Worm (Caenorhabditis elegans) whole organism, late embryonic: ENCODE data around the gene Y48A6B.9.

Experiments used
- C38D4.7 ChIP-seq: fragments of 200-800 bp; sonication (Bioruptor generic); optimal IDR thresholded peaks from 2 replicates; lab custom pipeline; 2018; ENCODE audit warnings: mild to moderate bottlenecking, missing genetic modification characterization, moderate library complexity, missing compliant biosample characterization
- K02D7.2 ChIP-seq: sonication (generic microtip); optimal IDR thresholded peaks from 2 replicates; lab custom pipeline; 2017; ENCODE audit warnings: mild to moderate bottlenecking, missing genetic modification characterization, missing compliant biosample characterization
- Y22D7AL.16 ChIP-seq: sonication (generic microtip); optimal IDR thresholded peaks from 2 replicates; lab custom pipeline; 2016; ENCODE audit warnings: missing genetic modification characterization, missing compliant biosample characterization
- ceh-14 ChIP-seq: sonication (generic microtip); optimal IDR thresholded peaks from 2 replicates; lab custom pipeline; 2016; ENCODE audit warnings: missing genotype, missing genetic modification characterization, missing compliant biosample characterization
- ceh-18 ChIP-seq: sonication (generic microtip); optimal IDR thresholded peaks from 2 replicates; lab custom pipeline; 2016; ENCODE audit warnings: missing genetic modification characterization, missing compliant biosample characterization
- ceh-19 ChIP-seq: fragments of 200-800 bp; sonication (Bioruptor generic); optimal IDR thresholded peaks from 2 replicates; lab custom pipeline; 2018; ENCODE audit warnings: mild to moderate bottlenecking, missing genetic modification characterization, missing compliant biosample characterization
- ceh-22 ChIP-seq: sonication (generic microtip); optimal IDR thresholded peaks from 2 replicates; lab custom pipeline; 2017; ENCODE audit warnings: missing biosample characterization, missing genetic modification characterization
- ceh-24 ChIP-seq: sonication (generic microtip); optimal IDR thresholded peaks from 2 replicates; lab custom pipeline; 2016; ENCODE audit warnings: mild to moderate bottlenecking, missing genetic modification characterization, missing compliant biosample characterization
- ceh-30 ChIP-seq: fragments of 150-350 bp; optimal IDR thresholded peaks from 2 replicates; lab custom pipeline; 2014; ENCODE audit warnings: missing biosample characterization, missing genetic modification characterization
- ceh-31 ChIP-seq: sonication (generic microtip); optimal IDR thresholded peaks from 2 replicates; lab custom pipeline; 2016; ENCODE audit warnings: missing genetic modification characterization, missing compliant biosample characterization
- ceh-6 ChIP-seq: fragments of 200-800 bp; sonication (Bioruptor generic); optimal IDR thresholded peaks from 2 replicates; lab custom pipeline; 2018; ENCODE audit warnings: mild to moderate bottlenecking, missing genetic modification characterization, missing compliant biosample characterization
- ceh-9 ChIP-seq: sonication (generic microtip); optimal IDR thresholded peaks from 2 replicates; lab custom pipeline; 2016; ENCODE audit warnings: mild to moderate bottlenecking, missing genetic modification characterization, inconsistent platforms, missing compliant biosample characterization
- che-1 ChIP-seq: sonication (generic microtip); optimal IDR thresholded peaks from 2 replicates; lab custom pipeline; 2016; ENCODE audit warnings: mild to moderate bottlenecking, missing genetic modification characterization, missing compliant biosample characterization
- dmd-4 ChIP-seq: sonication (generic microtip); optimal IDR thresholded peaks from 2 replicates; lab custom pipeline; 2016; ENCODE audit warnings: borderline replicate concordance, missing genetic modification characterization, missing compliant biosample characterization
- dve-1 ChIP-seq: sonication (generic microtip); optimal IDR thresholded peaks from 2 replicates; lab custom pipeline; 2017; ENCODE audit warnings: antibody characterized with exemption, mild to moderate bottlenecking, missing genetic modification characterization, missing compliant biosample characterization
- elt-2 ChIP-seq: sonication (generic microtip); optimal IDR thresholded peaks from 2 replicates; lab custom pipeline; 2016; ENCODE audit warnings: missing genetic modification reagents, missing genetic modification characterization, missing compliant biosample characterization
- elt-4 ChIP-seq: sonication (generic microtip); optimal IDR thresholded peaks from 2 replicates; lab custom pipeline; 2016; ENCODE audit warnings: missing genetic modification characterization, missing compliant biosample characterization
- ets-4 ChIP-seq: sonication (generic microtip); optimal IDR thresholded peaks from 2 replicates; lab custom pipeline; 2016; ENCODE audit warnings: missing genetic modification characterization, missing compliant biosample characterization
- eyg-1 ChIP-seq: sonication (generic microtip); optimal IDR thresholded peaks from 2 replicates; lab custom pipeline; 2016; ENCODE audit warnings: missing genotype, missing genetic modification characterization, missing compliant biosample characterization
- fax-1 ChIP-seq: sonication (generic microtip); optimal IDR thresholded peaks from 2 replicates; lab custom pipeline; 2016; ENCODE audit warnings: missing genotype, missing genetic modification characterization, missing compliant biosample characterization
- gmeb-2 ChIP-seq: sonication (generic microtip); optimal IDR thresholded peaks from 2 replicates; lab custom pipeline; 2016; ENCODE audit warnings: missing genetic modification characterization, inconsistent platforms, missing compliant biosample characterization
- hlh-13 ChIP-seq: fragments of 200-800 bp; sonication (Bioruptor generic); optimal IDR thresholded peaks from 2 replicates; lab custom pipeline; 2018; ENCODE audit warnings: mild to moderate bottlenecking, missing genetic modification characterization, missing compliant biosample characterization
- hlh-15 ChIP-seq: sonication (generic microtip); optimal IDR thresholded peaks from 2 replicates; lab custom pipeline; 2016; ENCODE audit warnings: missing genetic modification characterization, missing compliant biosample characterization
- hlh-8 ChIP-seq: sonication (generic microtip); optimal IDR thresholded peaks from 2 replicates; lab custom pipeline; 2016; ENCODE audit warnings: missing genotype, missing genetic modification characterization, missing compliant biosample characterization
- lin-11 ChIP-seq: fragments of 200-800 bp; sonication (Bioruptor generic); optimal IDR thresholded peaks from 2 replicates; lab custom pipeline; 2018; ENCODE audit warnings: mild to moderate bottlenecking, missing genetic modification characterization, missing compliant biosample characterization
- madf-2 ChIP-seq: sonication (generic microtip); optimal IDR thresholded peaks from 2 replicates; lab custom pipeline; 2017; ENCODE audit warnings: missing genetic modification characterization, missing compliant biosample characterization
- mec-3 ChIP-seq: sonication (generic microtip); optimal IDR thresholded peaks from 2 replicates; lab custom pipeline; 2016; ENCODE audit warnings: borderline replicate concordance, missing genetic modification characterization, missing compliant biosample characterization
- nfya-1 ChIP-seq: sonication (generic microtip); optimal IDR thresholded peaks from 2 replicates; lab custom pipeline; 2017; ENCODE audit warnings: missing genetic modification characterization, mild to moderate bottlenecking, missing compliant biosample characterization, antibody characterized with exemption, moderate library complexity
- nhr-11 ChIP-seq: fragments of 150-350 bp; optimal IDR thresholded peaks from 2 replicates; lab custom pipeline; 2014; ENCODE audit warnings: missing biosample characterization, missing genetic modification characterization
- npax-4 ChIP-seq: sonication (generic microtip); optimal IDR thresholded peaks from 2 replicates; lab custom pipeline; 2016; ENCODE audit warnings: missing genetic modification characterization, missing compliant biosample characterization
- odd-2 ChIP-seq: sonication (generic microtip); optimal IDR thresholded peaks from 2 replicates; lab custom pipeline; 2017; ENCODE audit warnings: antibody characterized with exemption, mild to moderate bottlenecking, missing genetic modification characterization, missing compliant biosample characterization
- pag-3 ChIP-seq: sonication (generic microtip); optimal IDR thresholded peaks from 2 replicates; lab custom pipeline; 2016; ENCODE audit warnings: missing compliant biosample characterization, missing genetic modification characterization, borderline replicate concordance
- pha-2 ChIP-seq: sonication (generic microtip); optimal IDR thresholded peaks from 2 replicates; lab custom pipeline; 2017; ENCODE audit warnings: mild to moderate bottlenecking, missing genetic modification characterization, missing compliant biosample characterization
- pha-4 ChIP-seq: fragments of 150-350 bp; optimal IDR thresholded peaks from 2 replicates; lab custom pipeline; 2018; ENCODE audit warnings: missing biosample characterization, missing genetic modification reagents, missing genetic modification characterization
- ref-2 ChIP-seq: sonication (generic microtip); optimal IDR thresholded peaks from 2 replicates; lab custom pipeline; 2016; ENCODE audit warnings: missing genetic modification characterization, missing compliant biosample characterization
- rnt-1 ChIP-seq: sonication (generic microtip); optimal IDR thresholded peaks from 2 replicates; lab custom pipeline; 2016; ENCODE audit warnings: missing genetic modification characterization, missing compliant biosample characterization
- sox-4 ChIP-seq: sonication (generic microtip); optimal IDR thresholded peaks from 2 replicates; lab custom pipeline; 2017; ENCODE audit warnings: mild to moderate bottlenecking, missing genetic modification characterization, inconsistent platforms, missing compliant biosample characterization
- syd-9 ChIP-seq: sonication (generic microtip); optimal IDR thresholded peaks from 2 replicates; lab custom pipeline; 2016; ENCODE audit warnings: mild to moderate bottlenecking, missing genetic modification characterization, moderate library complexity, missing compliant biosample characterization
- tbx-2 ChIP-seq: sonication (generic microtip); optimal IDR thresholded peaks from 2 replicates; lab custom pipeline; 2016; ENCODE audit warnings: missing genetic modification characterization, missing compliant biosample characterization
- unc-42 ChIP-seq: sonication (generic microtip); optimal IDR thresholded peaks from 2 replicates; lab custom pipeline; 2016; ENCODE audit warnings: missing genotype, missing genetic modification characterization, missing compliant biosample characterization
- unc-55 ChIP-seq: sonication (generic microtip); optimal IDR thresholded peaks from 2 replicates; lab custom pipeline; 2017; ENCODE audit warnings: missing biosample characterization, missing genetic modification reagents, missing genetic modification characterization
- ztf-16 ChIP-seq: sonication (generic microtip); optimal IDR thresholded peaks from 2 replicates; lab custom pipeline; 2017; ENCODE audit warnings: missing genetic modification characterization, missing compliant biosample characterization

Gene Y48A6B.9

DNA sequence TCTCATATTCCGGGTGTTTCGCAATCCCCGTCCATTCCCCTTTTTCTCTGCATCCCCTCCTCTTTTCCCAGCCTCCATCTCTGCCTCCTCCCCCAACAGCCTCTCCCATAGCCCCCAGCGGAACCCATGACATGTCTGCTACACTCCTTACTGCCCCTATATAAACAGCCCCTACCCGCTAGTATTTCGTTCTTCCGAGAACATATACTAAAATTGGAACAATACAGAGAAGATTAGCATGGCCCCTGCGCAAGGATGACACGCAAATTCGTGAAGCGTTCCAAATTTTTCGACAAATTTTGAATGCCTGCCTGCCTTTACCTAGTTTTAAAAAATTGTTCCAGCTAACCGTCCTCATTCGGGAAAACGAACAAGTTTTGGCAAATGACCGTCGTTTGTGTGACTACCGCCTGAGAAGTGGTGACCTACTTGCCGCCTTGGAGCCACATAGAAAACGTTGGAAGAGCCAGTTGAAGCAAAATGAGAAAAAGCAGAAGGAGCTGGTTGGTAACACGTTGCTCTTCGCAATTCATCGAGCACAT is 43.4 kb upstream of the Y48A6B.9 start (continued):
- TF ChIP-seq nhr-11 (peak; percentile 53), ceh-6 (GFP tag; lab: Kevin White, UChicago) (peak; percentile 94), nfya-1 (tag; lab: Kevin White, UChicago) (peak; percentile 92), K02D7.2 (tag; lab: Kevin White, UChicago) (peak; percentile 92), hlh-13 (GFP tag; lab: Kevin White, UChicago) (peak; percentile 97), dmd-4 (tag; lab: Kevin White, UChicago) (peak; percentile 96), hlh-8 (tag; lab: Kevin White, UChicago) (peak; percentile 86), ceh-18 (tag; lab: Kevin White, UChicago) (peak; percentile 99), pag-3 (tag; lab: Kevin White, UChicago) (peak; percentile 95), ceh-19 (peak; percentile 98), dve-1 (tag; lab: Kevin White, UChicago) (peak; percentile 94), che-1 (tag; lab: Kevin White, UChicago) (peak; percentile 92), madf-2 (tag; lab: Kevin White, UChicago) (peak; percentile 95), rnt-1 (tag; lab: Kevin White, UChicago) (peak; percentile 91), sox-4 (tag; lab: Kevin White, UChicago) (peak; percentile 96), ceh-31 (tag; lab: Kevin White, UChicago) (peak; percentile 92), elt-4 (tag; lab: Kevin White, UChicago) (peak; percentile 71), pha-4 (tag; lab: Kevin White, UChicago) (no peak), mec-3 (tag; lab: Kevin White, UChicago) (peak; percentile 89), hlh-15 (peak; percentile 90), syd-9 (tag; lab: Kevin White, UChicago) (peak; percentile 91), pha-2 (tag; lab: Kevin White, UChicago) (peak; percentile 95), ref-2 (tag; lab: Kevin White, UChicago) (peak; percentile 91), unc-55 (GFP tag; lab: Kevin White, UChicago) (peak; percentile 95), odd-2 (tag; lab: Kevin White, UChicago) (peak; percentile 53), elt-2 (tag; lab: Kevin White, UChicago) (peak; percentile 95), C38D4.7 (GFP tag; lab: Kevin White, UChicago) (peak; percentile 93), fax-1 (peak; percentile 91), tbx-2 (tag; lab: Kevin White, UChicago) (peak; percentile 96), Y22D7AL.16 (peak; percentile 88), ceh-14 (peak; percentile 95), eyg-1 (tag; lab: Kevin White, UChicago) (peak; percentile 96), ztf-16 (tag; lab: Kevin White, UChicago) (peak; percentile 98), npax-4 (tag; lab: Kevin White, UChicago) (peak; percentile 86), unc-42 (tag; lab: Kevin White, UChicago) (peak; percentile 92), ceh-22 (tag; lab: Kevin White, UChicago) (no peak), ets-4 (tag; lab: Kevin White, UChicago) (peak; percentile 83), gmeb-2 (tag; lab: Kevin White, UChicago) (peak; percentile 89), ceh-24 (tag; lab: Kevin White, UChicago) (peak; percentile 88)

DNA sequence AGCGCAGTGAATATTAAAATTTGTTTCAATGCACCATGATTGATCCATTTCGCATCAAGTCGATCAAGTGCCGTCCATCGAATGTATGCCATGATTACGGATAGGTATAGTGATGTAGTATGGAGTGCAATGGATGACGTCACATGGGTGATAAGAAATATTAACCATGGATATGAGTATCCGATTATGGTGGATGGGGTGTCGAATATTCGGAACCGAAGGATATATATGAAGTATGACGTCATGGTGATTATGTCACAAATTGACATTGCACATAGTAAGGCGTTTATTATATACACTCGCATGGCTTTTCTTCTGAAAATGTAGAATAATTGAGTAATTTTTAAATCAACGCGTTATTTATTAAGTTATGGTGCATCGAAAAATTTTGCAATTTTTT is 38.9 kb upstream of the Y48A6B.9 start:
- TF ChIP-seq pha-4 (tag; lab: Kevin White, UChicago) (no peak), ceh-9 (tag; lab: Kevin White, UChicago) (no peak), Y22D7AL.16 (no peak), rnt-1 (tag; lab: Kevin White, UChicago) (no peak), lin-11 (no peak), mec-3 (tag; lab: Kevin White, UChicago) (no peak), ceh-30 (tag; lab: Kevin White, UChicago) (no peak)
